Worm (Caenorhabditis elegans) whole organism, L4 larva: ENCODE results near the gene his-73.
A peak's percentile ranks its signal among the peaks of the same experiment; 100 is the strongest.

Experiments
- F10B5.3 ChIP-seq: sonication (generic microtip); optimal IDR thresholded peaks from 2 replicates; lab custom pipeline; 2016; ENCODE audit warnings: mild to moderate bottlenecking, missing genetic modification characterization, missing compliant biosample characterization
- F49E8.2 ChIP-seq: sonication (generic microtip); optimal IDR thresholded peaks from 2 replicates; lab custom pipeline; 2016; ENCODE audit warnings: missing compliant biosample characterization, mild to moderate bottlenecking, missing genetic modification characterization, borderline replicate concordance
- R02D3.7 ChIP-seq: fragments of 150-350 bp; sonication (generic microtip); optimal IDR thresholded peaks from 3 replicates; lab custom pipeline; 2014; ENCODE audit warnings: missing biosample characterization, missing genetic modification characterization
- T20F7.1 ChIP-seq: fragments of 200-800 bp; sonication (Bioruptor generic); optimal IDR thresholded peaks from 2 replicates; lab custom pipeline; 2018; ENCODE audit warnings: mild to moderate bottlenecking, missing genetic modification characterization, missing compliant biosample characterization
- T26A8.4 ChIP-seq: fragments of 200-800 bp; sonication (Bioruptor generic); IDR thresholded peaks from 2 replicates; pipeline ENCODE4 v1.3.6; 2022; ENCODE audit warnings: missing genetic modification characterization, missing compliant biosample characterization
- Y105C5A.15 ChIP-seq: fragments of 200-800 bp; sonication (Bioruptor generic); IDR thresholded peaks from 2 replicates; pipeline ENCODE4 v1.3.6; 2022; ENCODE audit warnings: missing genetic modification characterization, missing compliant biosample characterization
- Y5F2A.4 ChIP-seq: fragments of 200-800 bp; sonication (Bioruptor generic); optimal IDR thresholded peaks from 2 replicates; lab custom pipeline; 2018; ENCODE audit warnings: mild to moderate bottlenecking, missing genetic modification characterization, missing compliant biosample characterization
- ZK337.2 ChIP-seq: fragments of 200-800 bp; sonication (Bioruptor generic); IDR thresholded peaks from 2 replicates; pipeline ENCODE4 v1.3.6; 2022; ENCODE audit warnings: missing genetic modification reagents, missing genetic modification characterization, missing compliant biosample characterization
- ZK546.5 ChIP-seq, 2 experiments: sonication (generic microtip); optimal IDR thresholded peaks; 2 replicates each; lab custom pipeline; 2017; ENCODE audit warnings: missing biosample characterization in 2 of 2, missing genetic modification characterization in 2 of 2
- ama-1 ChIP-seq: fragments of 150-350 bp; optimal IDR thresholded peaks from 2 replicates; lab custom pipeline; 2014; ENCODE audit warnings: inconsistent platforms, mixed read lengths
- arid-1 ChIP-seq: fragments of 200-800 bp; sonication (Bioruptor generic); conservative IDR thresholded peaks from 2 replicates; pipeline ENCODE4 v1.3.6; 2022; ENCODE audit warnings: missing genetic modification reagents, missing genetic modification characterization, missing compliant biosample characterization
- ceh-20 ChIP-seq: fragments of 200-800 bp; sonication (Bioruptor generic); IDR thresholded peaks from 2 replicates; pipeline ENCODE4 v1.3.6; 2022; ENCODE audit warnings: missing genetic modification reagents, missing genetic modification characterization, missing compliant biosample characterization
- ceh-62 ChIP-seq: sonication (generic microtip); optimal IDR thresholded peaks from 2 replicates; lab custom pipeline; 2017; ENCODE audit warnings: missing biosample characterization, missing genetic modification characterization
- ceh-82 ChIP-seq: sonication (generic microtip); optimal IDR thresholded peaks from 2 replicates; lab custom pipeline; 2017; ENCODE audit warnings: missing biosample characterization, missing genetic modification characterization
- ctbp-1 ChIP-seq: fragments of 200-800 bp; sonication (Bioruptor generic); IDR thresholded peaks from 2 replicates; pipeline ENCODE4 v1.3.6; 2022; ENCODE audit warnings: missing genetic modification reagents, missing genetic modification characterization, missing compliant biosample characterization
- daf-12 ChIP-seq: fragments of 150-350 bp; optimal IDR thresholded peaks from 2 replicates; lab custom pipeline; 2014; ENCODE audit warnings: missing biosample characterization, missing genetic modification reagents, missing genetic modification characterization
- daf-16 ChIP-seq, 3 experiments: sonication (generic microtip); optimal IDR thresholded peaks; 2 replicates each; lab custom pipeline; 2016 to 2017; ENCODE audit warnings: missing genetic modification characterization in 3 of 3, missing genetic modification reagents in 3 of 3, mild to moderate bottlenecking in 2 of 3, missing compliant biosample characterization in 2 of 3, missing biosample characterization in 1 of 3, moderate library complexity in 1 of 3
- daf-19 ChIP-seq: fragments of 200-800 bp; sonication (Bioruptor generic); conservative IDR thresholded peaks from 2 replicates; pipeline ENCODE4 v1.3.6; 2022; ENCODE audit warnings: missing genetic modification characterization, missing compliant biosample characterization
- dmd-6 ChIP-seq: fragments of 200-800 bp; sonication (Bioruptor generic); IDR thresholded peaks from 2 replicates; pipeline ENCODE4 v1.3.6; 2022; ENCODE audit warnings: missing genetic modification reagents, missing genetic modification characterization, missing compliant biosample characterization
- dmd-8 ChIP-seq: fragments of 200-800 bp; sonication (Bioruptor generic); IDR thresholded peaks from 2 replicates; pipeline ENCODE4 v1.3.6; 2022; ENCODE audit warnings: missing genetic modification characterization, missing compliant biosample characterization
- duxl-1 ChIP-seq: sonication (generic microtip); optimal IDR thresholded peaks from 2 replicates; lab custom pipeline; 2016; ENCODE audit warnings: mild to moderate bottlenecking, missing genetic modification characterization, moderate library complexity, missing compliant biosample characterization; ENCODE audit not compliant: poor library complexity
- fkh-10 ChIP-seq: fragments of 150-350 bp; optimal IDR thresholded peaks from 2 replicates; lab custom pipeline; 2014; ENCODE audit warnings: missing biosample characterization, missing genetic modification reagents, missing genetic modification characterization
- gei-8 ChIP-seq: fragments of 200-800 bp; sonication (Bioruptor generic); optimal IDR thresholded peaks from 2 replicates; lab custom pipeline; 2018; ENCODE audit warnings: mild to moderate bottlenecking, missing genetic modification characterization, missing compliant biosample characterization
- hif-1 ChIP-seq, 2 experiments: sonication (generic microtip); optimal IDR thresholded peaks; 2 replicates each; lab custom pipeline; 2016 to 2017; ENCODE audit warnings: missing compliant biosample characterization in 2 of 2, missing genetic modification characterization in 2 of 2, missing genetic modification reagents in 2 of 2, missing genotype in 2 of 2, mild to moderate bottlenecking in 1 of 2
- lim-7 ChIP-seq: fragments of 200-800 bp; sonication (Bioruptor generic); IDR thresholded peaks from 2 replicates; pipeline ENCODE4 v1.3.6; 2022; ENCODE audit warnings: missing genetic modification characterization, missing compliant biosample characterization
- lin-15B ChIP-seq: fragments of 150-350 bp; sonication (generic microtip); optimal IDR thresholded peaks from 3 replicates; lab custom pipeline; 2014; ENCODE audit warnings: missing biosample characterization, missing genetic modification characterization
- lin-38 ChIP-seq: fragments of 200-800 bp; sonication (Bioruptor generic); IDR thresholded peaks from 2 replicates; pipeline ENCODE4 v1.3.6; 2022; ENCODE audit warnings: missing genetic modification reagents, missing genetic modification characterization, missing compliant biosample characterization
- lir-3 ChIP-seq: sonication (generic microtip); optimal IDR thresholded peaks from 2 replicates; lab custom pipeline; 2016; ENCODE audit warnings: mild to moderate bottlenecking, missing genetic modification characterization, missing compliant biosample characterization
- mdl-1 ChIP-seq, 2 experiments: fragments of 150-350 bp in 1 of 2; sonication (generic microtip) in 1 of 2; optimal IDR thresholded peaks; 2 replicates each; lab custom pipeline; 2014 to 2017; ENCODE audit warnings: missing biosample characterization in 2 of 2, missing genetic modification characterization in 2 of 2
- mdt-29 ChIP-seq: fragments of 200-800 bp; sonication (Bioruptor generic); IDR thresholded peaks from 2 replicates; pipeline ENCODE4 v1.3.6; 2022; ENCODE audit warnings: missing genetic modification reagents, missing genetic modification characterization, missing compliant biosample characterization
- mep-1 ChIP-seq: fragments of 150-350 bp; sonication (generic microtip); optimal IDR thresholded peaks from 3 replicates; lab custom pipeline; 2014; ENCODE audit warnings: missing biosample characterization, missing genetic modification characterization
- mxl-2 ChIP-seq: fragments of 200-800 bp; sonication (Bioruptor generic); conservative IDR thresholded peaks from 2 replicates; pipeline ENCODE4 v1.3.6; 2022; ENCODE audit warnings: missing genetic modification reagents, missing genetic modification characterization, missing compliant biosample characterization
- mxl-3 ChIP-seq: fragments of 200-800 bp; sonication (Bioruptor generic); optimal IDR thresholded peaks from 2 replicates; lab custom pipeline; 2018; ENCODE audit warnings: mild to moderate bottlenecking, missing genetic modification characterization, missing compliant biosample characterization
- nhr-10 ChIP-seq: fragments of 150-350 bp; optimal IDR thresholded peaks from 2 replicates; lab custom pipeline; 2014; ENCODE audit warnings: missing biosample characterization, missing genetic modification characterization
- nhr-25 ChIP-seq: sonication (generic microtip); optimal IDR thresholded peaks from 2 replicates; lab custom pipeline; 2017; ENCODE audit warnings: missing genetic modification characterization, mild to moderate bottlenecking, missing compliant biosample characterization, antibody characterized with exemption, moderate library complexity, borderline replicate concordance; ENCODE audit not compliant: insufficient read depth
- nhr-48 ChIP-seq: sonication (generic microtip); optimal IDR thresholded peaks from 2 replicates; lab custom pipeline; 2016; ENCODE audit warnings: mild to moderate bottlenecking, missing genetic modification characterization, missing compliant biosample characterization
- nhr-76 ChIP-seq: fragments of 150-350 bp; optimal IDR thresholded peaks from 2 replicates; lab custom pipeline; 2014; ENCODE audit warnings: missing biosample characterization, missing genetic modification characterization
- nhr-77 ChIP-seq: fragments of 150-350 bp; optimal IDR thresholded peaks from 2 replicates; lab custom pipeline; 2014; ENCODE audit warnings: missing biosample characterization, missing genetic modification characterization
- php-3 ChIP-seq: fragments of 200-800 bp; sonication (Bioruptor generic); IDR thresholded peaks from 2 replicates; pipeline ENCODE4 v1.3.6; 2022; ENCODE audit warnings: missing genetic modification reagents, missing genetic modification characterization, missing compliant biosample characterization
- sdz-12 ChIP-seq: fragments of 200-800 bp; sonication (Bioruptor generic); optimal IDR thresholded peaks from 2 replicates; lab custom pipeline; 2018; ENCODE audit warnings: mild to moderate bottlenecking, missing genetic modification characterization, missing compliant biosample characterization
- skn-1 ChIP-seq: fragments of 150-350 bp; optimal IDR thresholded peaks from 2 replicates; lab custom pipeline; 2014; ENCODE audit warnings: missing biosample characterization, missing genetic modification characterization
- snpc-1.2 ChIP-seq: fragments of 200-800 bp; sonication (Bioruptor generic); IDR thresholded peaks from 2 replicates; pipeline ENCODE4 v1.3.6; 2022; ENCODE audit warnings: missing genetic modification reagents, missing genetic modification characterization, missing compliant biosample characterization
- snpc-4 ChIP-seq: fragments of 150-350 bp; optimal IDR thresholded peaks from 2 replicates; lab custom pipeline; 2014; ENCODE audit warnings: missing biosample characterization, missing genetic modification characterization
- spr-1 ChIP-seq: sonication (generic microtip); optimal IDR thresholded peaks from 2 replicates; lab custom pipeline; 2016; ENCODE audit warnings: mild to moderate bottlenecking, missing genetic modification characterization, missing compliant biosample characterization
- spr-3 ChIP-seq: fragments of 200-800 bp; sonication (Bioruptor generic); optimal IDR thresholded peaks from 2 replicates; lab custom pipeline; 2018; ENCODE audit warnings: mild to moderate bottlenecking, missing genetic modification characterization, missing compliant biosample characterization
- tag-97 ChIP-seq: fragments of 200-800 bp; sonication (Bioruptor generic); IDR thresholded peaks from 2 replicates; pipeline ENCODE4 v1.3.6; 2022; ENCODE audit warnings: missing genetic modification characterization, missing compliant biosample characterization
- unc-62 ChIP-seq, 3 experiments: fragments of 150-350 bp in 1 of 3; sonication (generic microtip); optimal IDR thresholded peaks in 2 of 3; peaks in 1 of 3; 1 replicate in 1 of 3; 2 replicates in 2 of 3; lab custom pipeline; 2014 to 2017; ENCODE audit warnings: missing biosample characterization in 3 of 3, missing genetic modification characterization in 3 of 3, missing genetic modification reagents in 3 of 3, missing genotype in 1 of 3
- vab-7 ChIP-seq: fragments of 200-800 bp; sonication (Bioruptor generic); IDR thresholded peaks from 2 replicates; pipeline ENCODE4 v1.3.6; 2022; ENCODE audit warnings: missing genetic modification reagents, missing genetic modification characterization, missing compliant biosample characterization
- zfp-2 ChIP-seq: sonication (generic microtip); optimal IDR thresholded peaks from 2 replicates; lab custom pipeline; 2016; ENCODE audit warnings: mild to moderate bottlenecking, missing genetic modification characterization, missing compliant biosample characterization
- zip-2 ChIP-seq: fragments of 150-350 bp; optimal IDR thresholded peaks from 2 replicates; lab custom pipeline; 2014; ENCODE audit warnings: missing biosample characterization, missing genetic modification characterization
- ztf-11 ChIP-seq: fragments of 150-350 bp; optimal IDR thresholded peaks from 2 replicates; lab custom pipeline; 2014; ENCODE audit warnings: missing biosample characterization, missing genetic modification characterization

The his-73 gene

DNA sequence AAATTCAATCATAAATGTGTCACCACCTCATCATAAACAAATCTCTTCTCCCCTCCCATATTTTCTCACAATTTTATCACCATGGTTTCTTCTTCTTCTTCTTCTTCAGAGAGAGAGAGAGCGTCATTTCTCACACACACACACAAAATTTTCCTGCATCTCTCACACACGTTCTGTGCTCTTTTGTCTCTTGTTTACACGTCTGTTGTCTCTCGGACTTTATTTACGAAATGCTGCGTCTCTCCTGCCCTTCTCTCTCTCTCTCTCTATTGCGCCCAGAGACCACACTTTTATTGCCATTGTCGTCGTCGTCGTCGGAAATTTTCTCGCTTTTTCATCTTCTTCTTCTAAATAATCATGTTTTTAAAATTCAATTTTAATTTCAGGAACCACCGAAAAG, 11.7 kb downstream of the his-73 start, which contains the start of gene lec-1:
lec-1 (plus strand) TSS at position 387 of the 400 bp plus-strand sequence.
- no peak for TF ChIP-seq vab-7 (GFP tag; lab: Robert Waterston, UW)
- no peak for TF ChIP-seq nhr-48 (tag; lab: Kevin White, UChicago)
- no peak for TF ChIP-seq dmd-8 (GFP tag; lab: Robert Waterston, UW)
- TF ChIP-seq snpc-1.2 (GFP tag; lab: Robert Waterston, UW), result no peak
- no peak for TF ChIP-seq zip-2 (tag; lab: Kevin White, UChicago)
- peak; percentile 74 for TF ChIP-seq ama-1 (lab: Kevin White, UChicago)
- peak; percentile 60 for TF ChIP-seq T20F7.1
- peak; percentile 37; the same call in 1 of the 2 replicates for TF ChIP-seq dmd-6 (GFP tag; lab: Robert Waterston, UW)
- no peak for TF ChIP-seq R02D3.7
- no peak for TF ChIP-seq ztf-11
- TF ChIP-seq zfp-2, result no peak
- TF ChIP-seq ctbp-1 (GFP tag; lab: Robert Waterston, UW), result no peak
- TF ChIP-seq nhr-77 (tag; lab: Kevin White, UChicago), result no peak
- no peak for TF ChIP-seq mxl-2
- no peak for TF ChIP-seq nhr-76 (tag; lab: Kevin White, UChicago)
- no peak for TF ChIP-seq lir-3
- TF ChIP-seq php-3 (GFP tag; lab: Robert Waterston, UW), result no peak
- no peak for TF ChIP-seq ceh-20 (GFP tag; lab: Robert Waterston, UW)
- peak in 1 of 2 experiments; percentile 50 for TF ChIP-seq unc-62 (GFP tag; optimal IDR thresholded peaks at IDR 0.05 in 1 of 2; lab: Kevin White, UChicago)
- TF ChIP-seq unc-62 (tag; optimal IDR thresholded peaks at IDR 0.05; lab: Kevin White, UChicago), result no peak
- no peak for TF ChIP-seq F49E8.2 (tag; lab: Kevin White, UChicago)
- TF ChIP-seq mdl-1 (tag; optimal IDR thresholded peaks at IDR 0.05; lab: Kevin White, UChicago), result peak in 1 of 2 experiments; percentile 64
- no peak for TF ChIP-seq ZK337.2
- TF ChIP-seq spr-1, result no peak
- no peak for TF ChIP-seq duxl-1
- TF ChIP-seq F10B5.3 (tag; lab: Kevin White, UChicago), result no peak
- no peak for TF ChIP-seq spr-3 (GFP tag; lab: Kevin White, UChicago)
- TF ChIP-seq mep-1 (tag; lab: Kevin White, UChicago), result peak; percentile 70
- no peak for TF ChIP-seq skn-1
- peak; percentile 37; the same call in 1 of the 2 replicates for TF ChIP-seq lin-38 (GFP tag; lab: Robert Waterston, UW)
- TF ChIP-seq daf-12, result no peak
- no peak for TF ChIP-seq lin-15B (tag; lab: Kevin White, UChicago)
- no peak for TF ChIP-seq gei-8
- no peak; the same call in 1 of the 2 replicates for TF ChIP-seq mdt-29 (GFP tag; lab: Robert Waterston, UW)
- no peak for TF ChIP-seq daf-19 (GFP tag; lab: Robert Waterston, UW)
- no peak for TF ChIP-seq nhr-10 (tag; lab: Kevin White, UChicago)
- TF ChIP-seq ceh-82 (tag; lab: Kevin White, UChicago), result no peak
- TF ChIP-seq arid-1 (GFP tag; lab: Robert Waterston, UW), result no peak
- TF ChIP-seq fkh-10 (GFP tag; lab: Kevin White, UChicago), result no peak
- TF ChIP-seq ZK546.5 (tag; optimal IDR thresholded peaks at IDR 0.05; lab: Kevin White, UChicago), result no peak
- peak; percentile 51 for TF ChIP-seq mxl-3 (GFP tag; lab: Kevin White, UChicago)
- TF ChIP-seq Y5F2A.4 (GFP tag; lab: Kevin White, UChicago), result no peak
- TF ChIP-seq ceh-62, result no peak
- peak in 1 of 2 experiments; percentile 51 for TF ChIP-seq daf-16 (GFP tag; optimal IDR thresholded peaks at IDR 0.05; lab: Kevin White, UChicago)
- peak; percentile 97 for TF ChIP-seq daf-16 (tag; optimal IDR thresholded peaks at IDR 0.05; lab: Kevin White, UChicago)
- no peak for TF ChIP-seq tag-97 (GFP tag; lab: Robert Waterston, UW)
- no peak for TF ChIP-seq nhr-25 (tag; lab: Kevin White, UChicago)
- TF ChIP-seq snpc-4 (tag; lab: Kevin White, UChicago), result no peak
- TF ChIP-seq hif-1 (tag; optimal IDR thresholded peaks at IDR 0.05; lab: Kevin White, UChicago), result peak in 1 of 2 experiments; percentile 3
- TF ChIP-seq T26A8.4 (GFP tag; lab: Robert Waterston, UW), result no peak
- no peak for TF ChIP-seq sdz-12 (GFP tag; lab: Kevin White, UChicago)
- 0 out of 2 replicates have a peak, but pooled peaks have one; percentile 6 for TF ChIP-seq lim-7 (GFP tag; lab: Robert Waterston, UW)
- no peak for TF ChIP-seq Y105C5A.15
